Fruit fly (Drosophila melanogaster) whole organism, embryonic: ENCODE results near the gene CG33552.

Experiments used
- Bgb ChIP-seq: fragments of 200-800 bp; sonication (Bioruptor generic); IDR thresholded peaks from 2 replicates; pipeline ENCODE4 v1.3.6; 2022; ENCODE audit warnings: missing biosample characterization, missing genetic modification characterization; ENCODE audit not compliant: partially characterized antibody
- CG10267 ChIP-seq: fragments of 200-800 bp; sonication (Bioruptor generic); optimal IDR thresholded peaks from 2 replicates; lab custom pipeline; 2018; ENCODE audit warnings: missing biosample characterization, mild to moderate bottlenecking, missing genetic modification characterization, moderate library complexity
- CG10321 ChIP-seq: fragments of 200-800 bp; sonication (Bioruptor generic); IDR thresholded peaks from 2 replicates; pipeline ENCODE4 v1.3.6; 2022; ENCODE audit warnings: missing biosample characterization, missing genetic modification characterization
- CG10959 ChIP-seq: fragments of 200-800 bp; sonication (Bioruptor generic); IDR thresholded peaks from 2 replicates; pipeline ENCODE4 v1.3.6; 2022; ENCODE audit warnings: missing biosample characterization, missing genetic modification characterization
- CG13775 ChIP-seq: fragments of 200-800 bp; sonication (Bioruptor generic); optimal IDR thresholded peaks from 3 replicates; lab custom pipeline; 2017; ENCODE audit warnings: missing biosample characterization, mild to moderate bottlenecking, missing genetic modification characterization
- CG14050 ChIP-seq: fragments of 200-800 bp; sonication (Bioruptor generic); IDR thresholded peaks from 3 replicates; pipeline ENCODE4 v1.3.6; 2022; ENCODE audit warnings: missing biosample characterization, missing genetic modification characterization
- CG14860 ChIP-seq: fragments of 200-800 bp; sonication (Bioruptor generic); IDR thresholded peaks from 3 replicates; pipeline ENCODE4 v1.3.6; 2022; ENCODE audit warnings: missing biosample characterization, missing genetic modification characterization; ENCODE audit not compliant: partially characterized antibody
- CG15011 ChIP-seq: fragments of 200-800 bp; sonication (Bioruptor generic); optimal IDR thresholded peaks from 3 replicates; lab custom pipeline; 2018; ENCODE audit warnings: missing biosample characterization, mild to moderate bottlenecking, missing genetic modification characterization
- CG1602 ChIP-seq: fragments of 200-800 bp; sonication (Bioruptor generic); optimal IDR thresholded peaks from 3 replicates; lab custom pipeline; 2016; ENCODE audit warnings: missing biosample characterization, missing genetic modification characterization
- CG1647 ChIP-seq: fragments of 200-800 bp; sonication (Bioruptor generic); optimal IDR thresholded peaks from 3 replicates; lab custom pipeline; 2016; ENCODE audit warnings: missing biosample characterization, missing genetic modification characterization
- CG17328 ChIP-seq: fragments of 200-800 bp; sonication (Bioruptor generic); IDR thresholded peaks from 2 replicates; pipeline ENCODE4 v1.3.6; 2022; ENCODE audit warnings: missing biosample characterization, missing genetic modification characterization
- CG17568 ChIP-seq: fragments of 200-800 bp; sonication (Bioruptor generic); optimal IDR thresholded peaks from 2 replicates; lab custom pipeline; 2018; ENCODE audit warnings: missing biosample characterization, mild to moderate bottlenecking, missing genetic modification characterization, moderate library complexity
- CG18599 ChIP-seq: fragments of 200-800 bp; sonication (Bioruptor generic); optimal IDR thresholded peaks from 3 replicates; lab custom pipeline; 2017; ENCODE audit warnings: missing biosample characterization, missing genetic modification characterization, mild to moderate bottlenecking, moderate library complexity, missing genetic modification reagents
- CG2202 ChIP-seq: fragments of 200-800 bp; sonication (Bioruptor generic); optimal IDR thresholded peaks from 2 replicates; lab custom pipeline; 2018; ENCODE audit warnings: missing biosample characterization, mild to moderate bottlenecking, missing genetic modification characterization
- CG2889 ChIP-seq: fragments of 200-800 bp; sonication (Bioruptor generic); IDR thresholded peaks from 3 replicates; pipeline ENCODE4 v1.3.6; 2022; ENCODE audit warnings: missing biosample characterization, missing genetic modification characterization
- CG4282 ChIP-seq: fragments of 200-800 bp; sonication (Bioruptor generic); optimal IDR thresholded peaks from 2 replicates; lab custom pipeline; 2016; ENCODE audit warnings: missing biosample characterization, missing genetic modification characterization
- CG4424 ChIP-seq: fragments of 200-800 bp; sonication (Bioruptor generic); optimal IDR thresholded peaks from 3 replicates; lab custom pipeline; 2016; ENCODE audit warnings: missing biosample characterization, missing genetic modification characterization
- CG4820 ChIP-seq: fragments of 200-800 bp; sonication (Bioruptor generic); optimal IDR thresholded peaks from 3 replicates; lab custom pipeline; 2016; ENCODE audit warnings: missing biosample characterization, missing genetic modification characterization
- CG5245 ChIP-seq: fragments of 200-800 bp; sonication (Bioruptor generic); optimal IDR thresholded peaks from 3 replicates; lab custom pipeline; 2016; ENCODE audit warnings: missing biosample characterization, missing genetic modification characterization
- CG9437 ChIP-seq: fragments of 200-800 bp; sonication (Bioruptor generic); optimal IDR thresholded peaks from 2 replicates; lab custom pipeline; 2018; ENCODE audit warnings: missing biosample characterization, mild to moderate bottlenecking, missing genetic modification characterization
- CG9817 ChIP-seq: fragments of 200-800 bp; sonication (Bioruptor generic); optimal IDR thresholded peaks from 2 replicates; lab custom pipeline; 2018; ENCODE audit warnings: missing biosample characterization, mild to moderate bottlenecking, missing genetic modification characterization, moderate library complexity
- CrebB ChIP-seq: fragments of 200-800 bp; sonication (Bioruptor generic); optimal IDR thresholded peaks from 3 replicates; lab custom pipeline; 2018; ENCODE audit warnings: missing biosample characterization, mild to moderate bottlenecking, missing genetic modification characterization
- HLH4C ChIP-seq: fragments of 200-800 bp; sonication (Bioruptor generic); IDR thresholded peaks from 3 replicates; pipeline ENCODE4 v1.3.6; 2022; ENCODE audit warnings: missing biosample characterization, missing genetic modification characterization; ENCODE audit not compliant: partially characterized antibody
- HLHmδ ChIP-seq: fragments of 200-800 bp; sonication (Bioruptor generic); optimal IDR thresholded peaks from 2 replicates; lab custom pipeline; 2018; ENCODE audit warnings: missing biosample characterization, mild to moderate bottlenecking, missing genetic modification characterization, moderate library complexity
- HmgD ChIP-seq: fragments of 200-800 bp; sonication (Bioruptor generic); optimal IDR thresholded peaks from 3 replicates; lab custom pipeline; 2016; ENCODE audit warnings: missing biosample characterization, missing genetic modification characterization
- Hmr ChIP-seq: fragments of 200-800 bp; sonication (Bioruptor generic); optimal IDR thresholded peaks from 3 replicates; lab custom pipeline; 2017; ENCODE audit warnings: mild to moderate bottlenecking, missing biosample characterization, missing genetic modification reagents, missing genetic modification characterization
- Hr51 ChIP-seq, 2 experiments: fragments of 200-800 bp; sonication (Bioruptor generic); optimal IDR thresholded peaks; 2 replicates in 1 of 2; 3 replicates in 1 of 2; lab custom pipeline; 2016 to 2018; ENCODE audit warnings: missing biosample characterization in 2 of 2, missing genetic modification characterization in 2 of 2, mild to moderate bottlenecking in 1 of 2, moderate library complexity in 1 of 2
- MTF-1 ChIP-seq: fragments of 200-800 bp; sonication (Bioruptor generic); optimal IDR thresholded peaks from 2 replicates; lab custom pipeline; 2018; ENCODE audit warnings: missing biosample characterization, mild to moderate bottlenecking, missing genetic modification characterization, borderline replicate concordance
- Nf-YC ChIP-seq: fragments of 200-800 bp; optimal IDR thresholded peaks from 3 replicates; lab custom pipeline; 2019; ENCODE audit warnings: missing biosample characterization, mild to moderate bottlenecking, missing genetic modification characterization, moderate library complexity
- Oaz ChIP-seq: fragments of 200-800 bp; sonication (Bioruptor generic); IDR thresholded peaks from 2 replicates; pipeline ENCODE4 v1.3.6; 2022; ENCODE audit warnings: missing biosample characterization, missing genetic modification characterization
- Sox100B ChIP-seq: fragments of 200-800 bp; sonication (Bioruptor generic); optimal IDR thresholded peaks from 3 replicates; lab custom pipeline; 2018; ENCODE audit warnings: missing biosample characterization, mild to moderate bottlenecking, missing genetic modification characterization
- Usf ChIP-seq: fragments of 200-800 bp; sonication (Bioruptor generic); optimal IDR thresholded peaks from 2 replicates; lab custom pipeline; 2017; ENCODE audit warnings: missing genotype, missing biosample characterization, missing genetic modification characterization
- abd-A ChIP-seq: fragments of 200-800 bp; sonication (Bioruptor generic); optimal IDR thresholded peaks from 3 replicates; lab custom pipeline; 2019; ENCODE audit warnings: missing biosample characterization, mild to moderate bottlenecking, missing genetic modification characterization, moderate library complexity
- chif ChIP-seq, 2 experiments: fragments of 200-800 bp; sonication (Bioruptor generic); optimal IDR thresholded peaks; 3 replicates each; lab custom pipeline; 2016; ENCODE audit warnings: missing biosample characterization in 2 of 2, missing genetic modification characterization in 2 of 2
- croc ChIP-seq: fragments of 200-800 bp; sonication (Bioruptor generic); conservative IDR thresholded peaks from 3 replicates; pipeline ENCODE4 v1.3.6; 2022; ENCODE audit warnings: missing biosample characterization, missing genetic modification characterization
- dmrt99B ChIP-seq: fragments of 200-800 bp; sonication (Bioruptor generic); optimal IDR thresholded peaks from 2 replicates; lab custom pipeline; 2018; ENCODE audit warnings: missing biosample characterization, mild to moderate bottlenecking, missing genetic modification characterization, moderate library complexity
- dysf ChIP-seq: fragments of 200-800 bp; sonication (Bioruptor generic); IDR thresholded peaks from 3 replicates; pipeline ENCODE4 v1.3.6; 2022; ENCODE audit warnings: missing biosample characterization, missing genetic modification characterization
- exex ChIP-seq: fragments of 200-800 bp; sonication (Bioruptor generic); optimal IDR thresholded peaks from 4 replicates; lab custom pipeline; 2018; ENCODE audit warnings: missing biosample characterization, mild to moderate bottlenecking, missing genetic modification characterization, moderate library complexity
- gcm ChIP-seq: fragments of 200-800 bp; sonication (Bioruptor generic); optimal IDR thresholded peaks from 2 replicates; lab custom pipeline; 2019; ENCODE audit warnings: missing biosample characterization, mild to moderate bottlenecking, missing genetic modification characterization, moderate library complexity
- kni ChIP-seq: fragments of 200-800 bp; sonication (Bioruptor generic); optimal IDR thresholded peaks from 3 replicates; lab custom pipeline; 2017; ENCODE audit warnings: mild to moderate bottlenecking, missing biosample characterization, missing genetic modification reagents, missing genetic modification characterization
- nmo ChIP-seq: fragments of 200-800 bp; sonication (Bioruptor generic); optimal IDR thresholded peaks from 2 replicates; lab custom pipeline; 2018; ENCODE audit warnings: missing biosample characterization, mild to moderate bottlenecking, missing genetic modification characterization, moderate library complexity
- pb ChIP-seq: fragments of 200-800 bp; sonication (Bioruptor generic); optimal IDR thresholded peaks from 3 replicates; lab custom pipeline; 2016; ENCODE audit warnings: missing biosample characterization, missing genetic modification characterization
- ranshi ChIP-seq: fragments of 200-800 bp; sonication (Bioruptor generic); IDR thresholded peaks from 2 replicates; pipeline ENCODE4 v1.3.6; 2022; ENCODE audit warnings: missing biosample characterization, missing genetic modification characterization
- sd ChIP-seq: fragments of 200-800 bp; sonication (Bioruptor generic); optimal IDR thresholded peaks from 3 replicates; lab custom pipeline; 2018; ENCODE audit warnings: missing biosample characterization, mild to moderate bottlenecking, missing genetic modification characterization, moderate library complexity
- so ChIP-seq: fragments of 200-800 bp; sonication (Bioruptor generic); IDR thresholded peaks from 3 replicates; pipeline ENCODE4 v1.3.6; 2022; ENCODE audit warnings: missing biosample characterization, missing genetic modification characterization
- sr ChIP-seq: fragments of 200-800 bp; sonication (Bioruptor generic); IDR thresholded peaks from 3 replicates; pipeline ENCODE4 v1.3.6; 2022; ENCODE audit warnings: missing biosample characterization, missing genetic modification characterization
- stwl ChIP-seq: fragments of 200-800 bp; sonication (Bioruptor generic); optimal IDR thresholded peaks from 3 replicates; lab custom pipeline; 2018; ENCODE audit warnings: missing biosample characterization, mild to moderate bottlenecking, missing genetic modification characterization, moderate library complexity
- tio ChIP-seq: fragments of 200-800 bp; sonication (Bioruptor generic); optimal IDR thresholded peaks from 2 replicates; lab custom pipeline; 2017; ENCODE audit warnings: missing biosample characterization, missing genetic modification characterization, inconsistent platforms
- trem ChIP-seq: fragments of 200-800 bp; optimal IDR thresholded peaks from 3 replicates; lab custom pipeline; 2019; ENCODE audit warnings: missing biosample characterization, mild to moderate bottlenecking, missing genetic modification characterization, moderate library complexity
- vvl ChIP-seq: fragments of 200-800 bp; sonication (Bioruptor generic); IDR thresholded peaks from 2 replicates; pipeline ENCODE4 v1.3.6; 2022; ENCODE audit warnings: missing biosample characterization, missing genetic modification characterization

The CG33552 gene

dm6 chr2L:16709693-16710092 lies 27.4 kb downstream of the CG33552 start (continued):
- TF ChIP-seq dmrt99B (tag; lab: Kevin White, UChicago) = peak; percentile 67
- no peak for TF ChIP-seq CG14860 (GFP tag; lab: Robert Waterston, UW)
- TF ChIP-seq CG14050 (GFP tag; lab: Robert Waterston, UW) = peak; percentile 70
- TF ChIP-seq CG9817 (tag; lab: Kevin White, UChicago) = peak; percentile 66
- TF ChIP-seq CG18599 (GFP tag; lab: Kevin White, UChicago) = no peak
- TF ChIP-seq tio = peak; percentile 48
- peak; percentile 86 for TF ChIP-seq dysf
- TF ChIP-seq sr (GFP tag; lab: Robert Waterston, UW) = no peak
- no peak for TF ChIP-seq pb (GFP tag; lab: Kevin White, UChicago)
- peak; percentile 0 for TF ChIP-seq CrebB (tag; lab: Kevin White, UChicago)
- peak; percentile 64 for TF ChIP-seq Hmr (GFP tag; lab: Kevin White, UChicago)
- TF ChIP-seq Oaz (GFP tag; lab: Robert Waterston, UW) = peak; percentile 66
- no peak for TF ChIP-seq stwl (tag; lab: Kevin White, UChicago)
- peak; percentile 51 for TF ChIP-seq CG1602 (GFP tag; lab: Kevin White, UChicago)
- no peak for TF ChIP-seq Nf-YC (tag; lab: Kevin White, UChicago)
- TF ChIP-seq CG2202 (tag; lab: Kevin White, UChicago) = no peak
- no peak for TF ChIP-seq exex
- TF ChIP-seq CG4282 (GFP tag; lab: Kevin White, UChicago) = no peak
- TF ChIP-seq CG5245 (GFP tag; lab: Kevin White, UChicago) = peak; percentile 21
- TF ChIP-seq CG10959 (GFP tag; lab: Robert Waterston, UW) = peak; percentile 9; the same call in 1 of the 2 replicates
- TF ChIP-seq CG2889 (GFP tag; lab: Robert Waterston, UW) = 0 out of 3 replicates have a peak, but pooled peaks have one; percentile 54
- no peak for TF ChIP-seq Usf (GFP tag; lab: Kevin White, UChicago)
- TF ChIP-seq CG17568 (GFP tag; lab: Kevin White, UChicago) = peak; percentile 62
- TF ChIP-seq CG10267 (tag; lab: Kevin White, UChicago) = peak; percentile 22
- TF ChIP-seq HLH4C (GFP tag; lab: Robert Waterston, UW) = no peak
- peak; percentile 71 for TF ChIP-seq gcm
- TF ChIP-seq vvl (GFP tag; lab: Robert Waterston, UW) = peak; percentile 86
- peak; percentile 74 for TF ChIP-seq nmo (GFP tag; lab: Kevin White, UChicago)
- TF ChIP-seq ranshi (GFP tag; lab: Robert Waterston, UW) = peak; percentile 87
- TF ChIP-seq HmgD (GFP tag; lab: Kevin White, UChicago) = no peak
- no peak for TF ChIP-seq abd-A (tag; lab: Kevin White, UChicago)
- peak; percentile 49 for TF ChIP-seq CG13775 (GFP tag; lab: Kevin White, UChicago)
- TF ChIP-seq MTF-1 = no peak
- peak; percentile 55 for TF ChIP-seq CG4820
- TF ChIP-seq kni (GFP tag; lab: Kevin White, UChicago) = no peak
- TF ChIP-seq CG4424 (GFP tag; lab: Kevin White, UChicago) = no peak
- TF ChIP-seq CG15011 = no peak
- TF ChIP-seq chif (GFP tag; optimal IDR thresholded peaks at IDR 0.05; lab: Kevin White, UChicago) = peak in 1 of 2 experiments; percentile 28
- peak; percentile 41 for TF ChIP-seq CG9437 (GFP tag; lab: Kevin White, UChicago)
- no peak for TF ChIP-seq trem (tag; lab: Kevin White, UChicago)
- TF ChIP-seq Hr51 (GFP tag; optimal IDR thresholded peaks at IDR 0.05; lab: Kevin White, UChicago) = peak in 1 of 2 experiments; percentile 85
- no peak for TF ChIP-seq HLHmδ (GFP tag; lab: Kevin White, UChicago)
- peak; percentile 90 for TF ChIP-seq so (GFP tag; lab: Robert Waterston, UW)
- TF ChIP-seq sd (tag; lab: Kevin White, UChicago) = no peak
- TF ChIP-seq Bgb = no peak
- TF ChIP-seq CG17328 = peak; percentile 88
- TF ChIP-seq croc (GFP tag; lab: Robert Waterston, UW) = no peak
- peak; percentile 3 for TF ChIP-seq Sox100B (GFP tag; lab: Kevin White, UChicago)
- peak; percentile 1 for TF ChIP-seq CG1647 (GFP tag; lab: Kevin White, UChicago)
- no peak for TF ChIP-seq CG10321 (GFP tag; lab: Robert Waterston, UW)
